Fruit fly (Drosophila melanogaster): ENCODE measurements around the gene CG44038.

dm6 chr3R:12219497-12219896 lies 41.3 kb upstream of the CG44038 start, which contains the start of gene Cog1:
- TF ChIP-seq rn (GFP tag; IDR thresholded peaks at IDR 0.05): no peak
- no peak for TF ChIP-seq CG4496 (GFP tag; IDR thresholded peaks at IDR 0.05)
- TF ChIP-seq CG8301 (tag; optimal IDR thresholded peaks at IDR 0.05): no peak
- no peak for TF ChIP-seq gl (tag; optimal IDR thresholded peaks at IDR 0.05)
- TF ChIP-seq fd96Ca (GFP tag; IDR thresholded peaks at IDR 0.05): no peak
- TF ChIP-seq CG9948 (tag; optimal IDR thresholded peaks at IDR 0.05): no peak
- TF ChIP-seq CG12605 (GFP tag; IDR thresholded peaks at IDR 0.05): no peak
- TF ChIP-seq Snoo (tag; optimal IDR thresholded peaks at IDR 0.05): no peak
- TF ChIP-seq CG10348 (GFP tag; IDR thresholded peaks at IDR 0.05): no peak
- no peak for TF ChIP-seq CG14655 (GFP tag; optimal IDR thresholded peaks at IDR 0.05)
- no peak for TF ChIP-seq D1 (tag; optimal IDR thresholded peaks at IDR 0.05)
- TF ChIP-seq CG17806 (tag; optimal IDR thresholded peaks at IDR 0.05): no peak
- no peak for TF ChIP-seq CG32121 (GFP tag; IDR thresholded peaks at IDR 0.05)
- no peak for TF ChIP-seq EcR (GFP tag; optimal IDR thresholded peaks at IDR 0.05)
